Worm (Caenorhabditis elegans): Measurements from ENCODE around the gene ppm-1.A.

The ppm-1.A gene

DNA sequence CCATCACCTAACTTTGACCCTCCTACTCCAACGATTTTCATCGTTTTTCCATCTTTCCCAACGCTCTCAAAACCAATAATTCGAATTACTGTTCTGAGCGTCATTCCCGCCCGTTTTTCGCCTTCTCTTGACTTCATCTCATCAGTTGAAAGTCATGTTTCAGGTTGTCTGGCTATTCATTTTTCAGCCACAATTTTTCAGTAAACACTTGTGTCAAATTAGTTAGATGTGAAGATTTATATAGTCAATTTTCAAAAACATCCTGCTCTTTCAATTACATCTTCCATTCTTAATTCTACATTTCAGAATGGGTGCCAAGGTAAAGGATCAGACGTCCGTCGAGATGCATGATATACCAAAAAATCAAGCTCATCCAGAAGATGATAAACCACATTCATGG, 36.4 kb upstream of the ppm-1.A start, which contains the start of gene del-6:
Gene del-6 (plus strand): TSS at position 301 of the 400 bp plus-strand sequence.
- TF ChIP-seq pat-9 (tag; optimal IDR thresholded peaks at IDR 0.05), result no peak
- no peak for TF ChIP-seq pha-4 (tag; optimal IDR thresholded peaks at IDR 0.05)
- no peak for TF ChIP-seq lin-11 (tag; optimal IDR thresholded peaks at IDR 0.05)
- no peak for TF ChIP-seq tbx-7 (tag; optimal IDR thresholded peaks at IDR 0.05)
- no peak for TF ChIP-seq sox-4 (tag; optimal IDR thresholded peaks at IDR 0.05)
- no peak for TF ChIP-seq unc-55 (GFP tag; optimal IDR thresholded peaks at IDR 0.05)
- no peak for TF ChIP-seq ceh-34 (tag; optimal IDR thresholded peaks at IDR 0.05)
- TF ChIP-seq pros-1 (tag; optimal IDR thresholded peaks at IDR 0.05), result no peak
- TF ChIP-seq ceh-48 (tag; optimal IDR thresholded peaks at IDR 0.05), result no peak

ce11 chrV:10571523-10571922, 35.3 kb upstream of the ppm-1.A start:
- TF ChIP-seq ceh-48 (tag; optimal IDR thresholded peaks at IDR 0.05) (no peak), Y22D7AL.16 (tag; optimal IDR thresholded peaks at IDR 0.05) (no peak), unc-55 (GFP tag; optimal IDR thresholded peaks at IDR 0.05) (no peak), dmd-4 (tag; optimal IDR thresholded peaks at IDR 0.05; ENCODE audit: borderline replicate concordance) (no peak), ceh-22 (tag; optimal IDR thresholded peaks at IDR 0.05) (no peak), ceh-6 (GFP tag; optimal IDR thresholded peaks at IDR 0.05) (no peak), ceh-14 (tag; optimal IDR thresholded peaks at IDR 0.05) (no peak), ceh-19 (GFP tag; optimal IDR thresholded peaks at IDR 0.05) (no peak), nhr-11 (tag; optimal IDR thresholded peaks at IDR 0.05) (no peak), nhr-232 (tag; optimal IDR thresholded peaks at IDR 0.05) (no peak), C38D4.7 (GFP tag; optimal IDR thresholded peaks at IDR 0.05) (no peak), sdc-2 (tag; optimal IDR thresholded peaks at IDR 0.05) (no peak), ama-1 (optimal IDR thresholded peaks at IDR 0.05) (no peak), T23F11.4 (GFP tag; optimal IDR thresholded peaks at IDR 0.05) (no peak)

DNA sequence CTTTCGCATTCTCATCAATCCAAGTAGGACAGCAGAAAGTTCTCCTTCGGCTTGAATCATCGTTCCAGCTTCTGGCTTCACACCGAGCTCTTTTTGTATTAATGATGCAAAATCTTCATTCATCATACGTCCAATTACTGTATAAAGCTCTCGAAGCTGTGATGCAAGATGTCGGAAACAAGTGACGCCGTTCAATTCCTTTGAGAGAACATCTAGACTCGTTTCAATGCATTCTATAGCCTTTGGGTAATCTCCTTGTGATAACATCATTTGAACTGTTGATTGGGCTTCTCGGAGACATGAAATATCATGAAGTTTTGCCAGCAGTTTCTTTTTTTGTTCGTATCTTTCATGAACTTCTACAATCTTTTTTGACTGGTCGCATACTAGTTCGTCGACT, 32.3 kb upstream of the ppm-1.A start:
- TF ChIP-seq ceh-24 (tag; optimal IDR thresholded peaks at IDR 0.05) (no peak), sox-2 (GFP tag; IDR thresholded peaks at IDR 0.05) (no peak), rnt-1 (tag; optimal IDR thresholded peaks at IDR 0.05) (no peak), nhr-232 (tag; optimal IDR thresholded peaks at IDR 0.05) (no peak), tbx-7 (tag; optimal IDR thresholded peaks at IDR 0.05) (no peak), pha-2 (tag; optimal IDR thresholded peaks at IDR 0.05) (no peak)

DNA sequence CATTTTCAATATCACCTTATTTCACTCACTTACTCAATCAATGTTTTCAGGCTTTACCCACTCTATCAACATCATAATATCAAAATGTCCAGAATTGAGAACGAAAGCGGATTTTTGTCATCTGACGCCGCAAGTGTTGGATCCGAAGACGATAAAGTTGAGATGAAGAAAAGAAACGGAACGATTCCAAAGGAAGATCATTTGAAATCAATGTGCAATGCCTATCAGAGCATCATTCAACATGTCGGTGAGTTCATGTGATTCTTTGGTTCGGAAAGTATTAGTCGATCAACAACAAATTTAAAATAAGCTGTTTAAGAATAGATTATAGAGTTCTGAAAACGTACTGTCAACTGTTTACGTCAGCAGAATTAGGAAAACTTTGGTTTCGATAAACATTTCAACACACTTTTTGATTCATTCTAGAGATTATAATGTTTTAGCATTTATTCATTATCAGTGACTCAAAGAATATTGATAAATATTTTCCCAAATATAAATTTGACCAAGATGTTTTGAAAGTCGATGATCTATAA, 28.7 kb upstream of the ppm-1.A start, which contains the start of gene cat-4:
Gene cat-4 (plus strand): TSS at position 51 of the 536 bp plus-strand sequence.
- no peak for TF ChIP-seq ahr-1 (tag; optimal IDR thresholded peaks at IDR 0.05)
- TF ChIP-seq ceh-24 (tag; optimal IDR thresholded peaks at IDR 0.05), result no peak
- no peak for TF ChIP-seq hlh-8 (tag; optimal IDR thresholded peaks at IDR 0.05)
- TF ChIP-seq ceh-2 (tag; optimal IDR thresholded peaks at IDR 0.05), result no peak
- TF ChIP-seq ets-4 (tag; optimal IDR thresholded peaks at IDR 0.05), result no peak
- no peak for TF ChIP-seq syd-9 (tag; optimal IDR thresholded peaks at IDR 0.05)
- no peak for TF ChIP-seq ceh-34 (tag; optimal IDR thresholded peaks at IDR 0.05)
- TF ChIP-seq ama-1 (optimal IDR thresholded peaks at IDR 0.05), result no peak
- no peak for TF ChIP-seq odd-2 (tag; optimal IDR thresholded peaks at IDR 0.05)

- no peak for TF ChIP-seq unc-42 (tag; optimal IDR thresholded peaks at IDR 0.05)
- no peak for TF ChIP-seq C38D4.7 (GFP tag; optimal IDR thresholded peaks at IDR 0.05)
- no peak for TF ChIP-seq ets-4 (tag; optimal IDR thresholded peaks at IDR 0.05)
- TF ChIP-seq ztf-16 (tag; optimal IDR thresholded peaks at IDR 0.05), result no peak
- no peak for TF ChIP-seq sox-4 (tag; optimal IDR thresholded peaks at IDR 0.05)
- TF ChIP-seq dve-1 (tag; optimal IDR thresholded peaks at IDR 0.05), result no peak
- TF ChIP-seq zip-5 (tag; optimal IDR thresholded peaks at IDR 0.05), result no peak
- TF ChIP-seq ceh-45 (GFP tag; IDR thresholded peaks at IDR 0.05), result no peak
- no peak for TF ChIP-seq pros-1 (tag; optimal IDR thresholded peaks at IDR 0.05)
- TF ChIP-seq mec-3 (tag; optimal IDR thresholded peaks at IDR 0.05; ENCODE audit: borderline replicate concordance), result no peak
- no peak for TF ChIP-seq ahr-1 (tag; optimal IDR thresholded peaks at IDR 0.05)
- no peak for TF ChIP-seq K09A11.1 (tag; optimal IDR thresholded peaks at IDR 0.05; ENCODE audit: insufficient read depth)
- no peak for TF ChIP-seq hlh-30 (tag; optimal IDR thresholded peaks at IDR 0.05; ENCODE audit: insufficient read depth)
- TF ChIP-seq pax-1 (tag; optimal IDR thresholded peaks at IDR 0.05), result no peak
- TF ChIP-seq pag-3 (tag; optimal IDR thresholded peaks at IDR 0.05; ENCODE audit: borderline replicate concordance), result no peak
- TF ChIP-seq rnt-1 (tag; optimal IDR thresholded peaks at IDR 0.05), result no peak
- no peak for TF ChIP-seq ceh-19 (GFP tag; optimal IDR thresholded peaks at IDR 0.05)
- no peak for TF ChIP-seq gmeb-2 (tag; optimal IDR thresholded peaks at IDR 0.05)
These were observed 28.0 kb upstream of the ppm-1.A start for ce11 chrV:10564140-10564539.
